Worm (Caenorhabditis elegans) whole organism, mixed stage, embryonic: ENCODE data around the gene C06A1.6.

Experiments
- bed-3 ChIP-seq: fragments of 200-800 bp; sonication (Bioruptor generic); optimal IDR thresholded peaks from 3 replicates; lab custom pipeline; 2018; ENCODE audit warnings: mild to moderate bottlenecking, missing genetic modification characterization, moderate library complexity, missing compliant biosample characterization
- blmp-1 ChIP-seq: fragments of 150-350 bp; optimal IDR thresholded peaks from 2 replicates; lab custom pipeline; 2014; ENCODE audit warnings: missing biosample characterization, missing genetic modification characterization
- ceh-39 ChIP-seq: fragments of 150-350 bp; optimal IDR thresholded peaks from 2 replicates; lab custom pipeline; 2014; ENCODE audit warnings: missing biosample characterization, missing genetic modification characterization
- ceh-43 ChIP-seq: fragments of 200-800 bp; sonication (Bioruptor generic); optimal IDR thresholded peaks from 2 replicates; lab custom pipeline; 2018; ENCODE audit warnings: mild to moderate bottlenecking, missing genetic modification characterization, moderate library complexity, missing compliant biosample characterization
- ces-1 ChIP-seq: fragments of 150-350 bp; optimal IDR thresholded peaks from 2 replicates; lab custom pipeline; 2014; ENCODE audit warnings: missing biosample characterization, missing genetic modification reagents, missing genetic modification characterization
- cnd-1 ChIP-seq: fragments of 200-800 bp; sonication (Bioruptor generic); optimal IDR thresholded peaks from 2 replicates; lab custom pipeline; 2018; ENCODE audit warnings: mild to moderate bottlenecking, missing genetic modification characterization, missing compliant biosample characterization
- drap-1 ChIP-seq: fragments of 200-800 bp; sonication (Bioruptor generic); optimal IDR thresholded peaks from 3 replicates; lab custom pipeline; 2018; ENCODE audit warnings: mild to moderate bottlenecking, missing genetic modification characterization, missing compliant biosample characterization
- elt-1 ChIP-seq: sonication (generic microtip); optimal IDR thresholded peaks from 2 replicates; lab custom pipeline; 2017; ENCODE audit warnings: missing genetic modification characterization, mild to moderate bottlenecking, missing compliant biosample characterization, antibody characterized with exemption, moderate library complexity, borderline replicate concordance; ENCODE audit not compliant: insufficient read depth
- elt-3 ChIP-seq: fragments of 150-350 bp; optimal IDR thresholded peaks from 2 replicates; lab custom pipeline; 2014; ENCODE audit warnings: missing biosample characterization, missing genetic modification characterization
- ham-2 ChIP-seq: fragments of 200-800 bp; sonication (Bioruptor generic); optimal IDR thresholded peaks from 2 replicates; lab custom pipeline; 2018; ENCODE audit warnings: mild to moderate bottlenecking, missing genetic modification characterization, missing compliant biosample characterization
- hlh-1 ChIP-seq: fragments of 150-350 bp; optimal IDR thresholded peaks from 2 replicates; lab custom pipeline; 2014; ENCODE audit warnings: missing biosample characterization, missing genetic modification reagents, missing genetic modification characterization
- lin-32 ChIP-seq: fragments of 200-800 bp; sonication (Bioruptor generic); optimal IDR thresholded peaks from 2 replicates; lab custom pipeline; 2018; ENCODE audit warnings: mild to moderate bottlenecking, missing genetic modification characterization, missing compliant biosample characterization
- lsy-2 ChIP-seq: fragments of 150-350 bp; optimal IDR thresholded peaks from 2 replicates; lab custom pipeline; 2014; ENCODE audit warnings: missing biosample characterization, missing genetic modification characterization
- mab-5 ChIP-seq: fragments of 150-350 bp; optimal IDR thresholded peaks from 2 replicates; lab custom pipeline; 2014; ENCODE audit warnings: missing biosample characterization, missing genetic modification characterization
- mep-1 ChIP-seq: fragments of 150-350 bp; optimal IDR thresholded peaks from 2 replicates; lab custom pipeline; 2017; ENCODE audit warnings: missing biosample characterization, missing genetic modification reagents, missing genetic modification characterization, inconsistent platforms
- nhr-12 ChIP-seq: fragments of 150-350 bp; optimal IDR thresholded peaks from 2 replicates; lab custom pipeline; 2014; ENCODE audit warnings: missing biosample characterization, missing genetic modification characterization
- nhr-76 ChIP-seq: sonication (generic microtip); optimal IDR thresholded peaks from 2 replicates; lab custom pipeline; 2017; ENCODE audit warnings: missing biosample characterization, missing genetic modification characterization
- pha-4 ChIP-seq: fragments of 150-350 bp; optimal IDR thresholded peaks from 2 replicates; lab custom pipeline; 2018; ENCODE audit warnings: missing biosample characterization, missing genetic modification reagents, missing genetic modification characterization
- snpc-4 ChIP-seq: fragments of 150-350 bp; optimal IDR thresholded peaks from 2 replicates; lab custom pipeline; 2014; ENCODE audit warnings: missing biosample characterization, missing genetic modification characterization
- tbx-8 ChIP-seq: fragments of 200-800 bp; sonication (Bioruptor generic); optimal IDR thresholded peaks from 2 replicates; lab custom pipeline; 2018; ENCODE audit warnings: mild to moderate bottlenecking, missing genetic modification characterization, moderate library complexity, missing compliant biosample characterization
- unc-39 ChIP-seq: fragments of 150-350 bp; optimal IDR thresholded peaks from 2 replicates; lab custom pipeline; 2014; ENCODE audit warnings: missing biosample characterization, missing genetic modification characterization
- ztf-11 ChIP-seq: fragments of 150-350 bp; optimal IDR thresholded peaks from 2 replicates; lab custom pipeline; 2014; ENCODE audit warnings: missing biosample characterization, missing genetic modification characterization

Gene C06A1.6

ce11 chrII:10523031-10523430 lies 41.4 kb downstream of the C06A1.6 start:
- TF ChIP-seq mep-1 (tag; lab: Kevin White, UChicago), result no peak
- no peak for TF ChIP-seq nhr-76 (tag; lab: Kevin White, UChicago)
- no peak for TF ChIP-seq nhr-12
- no peak for TF ChIP-seq lin-32 (GFP tag; lab: Kevin White, UChicago)
- no peak for TF ChIP-seq blmp-1 (tag; lab: Kevin White, UChicago)
- TF ChIP-seq bed-3 (GFP tag; lab: Kevin White, UChicago), result no peak
- TF ChIP-seq mab-5 (tag; lab: Kevin White, UChicago), result no peak
- no peak for TF ChIP-seq hlh-1 (tag; lab: Kevin White, UChicago)
- TF ChIP-seq ztf-11 (tag; lab: Kevin White, UChicago), result no peak
- no peak for TF ChIP-seq ceh-43

- TF ChIP-seq drap-1 (no peak), mep-1 (tag; lab: Kevin White, UChicago) (no peak)
Observed at ce11 chrII:10519863-10520262, 44.6 kb downstream of the C06A1.6 start.

ce11 chrII:10519017-10519416 lies 45.5 kb downstream of the C06A1.6 start, which contains the start of gene F59B10.4:
Gene F59B10.4, minus strand, starts transcription at chrII:10519117.
- no peak for TF ChIP-seq ztf-11 (tag; lab: Kevin White, UChicago)
- no peak for TF ChIP-seq cnd-1 (tag; lab: Kevin White, UChicago)
- no peak for TF ChIP-seq mab-5 (tag; lab: Kevin White, UChicago)
- TF ChIP-seq elt-3, result no peak
- no peak for TF ChIP-seq bed-3 (GFP tag; lab: Kevin White, UChicago)
- no peak for TF ChIP-seq unc-39 (tag; lab: Kevin White, UChicago)
- no peak for TF ChIP-seq pha-4 (tag; lab: Kevin White, UChicago)
- TF ChIP-seq snpc-4 (tag; lab: Kevin White, UChicago), result no peak
- TF ChIP-seq lsy-2 (tag; lab: Kevin White, UChicago), result no peak
- TF ChIP-seq elt-1, result no peak

ce11 chrII:10516375-10516774 lies 48.1 kb downstream of the C06A1.6 start:
- TF ChIP-seq tbx-8, result no peak
- TF ChIP-seq ham-2 (GFP tag; lab: Kevin White, UChicago), result no peak

- TF ChIP-seq nhr-12 (no peak), elt-3 (no peak), ceh-43 (no peak), ceh-39 (tag; lab: Kevin White, UChicago) (no peak), ztf-11 (tag; lab: Kevin White, UChicago) (no peak), ces-1 (GFP tag; lab: Kevin White, UChicago) (no peak)
Observed at ce11 chrII:10515422-10515821, 49.1 kb downstream of the C06A1.6 start.
